Worm (Caenorhabditis elegans): Measurements from ENCODE around the gene F48G7.8.

DNA sequence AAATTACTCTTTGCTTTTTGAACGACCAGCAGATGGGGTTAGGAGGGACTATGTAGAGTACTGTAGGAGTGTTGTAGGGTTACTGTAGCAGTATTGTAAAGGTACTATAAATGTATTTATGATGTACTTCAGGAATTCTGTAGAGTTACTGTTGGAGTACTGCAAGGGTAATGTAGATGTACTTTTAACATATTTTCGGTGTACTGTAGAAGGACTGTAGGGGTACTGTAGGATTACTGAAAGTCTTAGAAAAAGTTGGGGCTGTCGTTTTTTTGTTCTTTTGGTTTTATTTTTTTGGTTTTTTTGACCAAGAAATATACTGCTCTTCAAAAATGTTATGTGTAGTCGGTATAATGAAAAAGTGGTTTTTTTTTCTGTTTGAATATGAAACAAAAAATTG lies 28.9 kb downstream of the F48G7.8 start:
- TF ChIP-seq nhr-237 (tag; optimal IDR thresholded peaks at IDR 0.05): no peak
- no peak for TF ChIP-seq nhr-11 (tag; optimal IDR thresholded peaks at IDR 0.05)
- TF ChIP-seq zag-1 (tag; optimal IDR thresholded peaks at IDR 0.05): no peak

Measured in whole organism, L3 larva.